Fruit fly (Drosophila melanogaster): ENCODE measurements around the gene pst.

DNA sequence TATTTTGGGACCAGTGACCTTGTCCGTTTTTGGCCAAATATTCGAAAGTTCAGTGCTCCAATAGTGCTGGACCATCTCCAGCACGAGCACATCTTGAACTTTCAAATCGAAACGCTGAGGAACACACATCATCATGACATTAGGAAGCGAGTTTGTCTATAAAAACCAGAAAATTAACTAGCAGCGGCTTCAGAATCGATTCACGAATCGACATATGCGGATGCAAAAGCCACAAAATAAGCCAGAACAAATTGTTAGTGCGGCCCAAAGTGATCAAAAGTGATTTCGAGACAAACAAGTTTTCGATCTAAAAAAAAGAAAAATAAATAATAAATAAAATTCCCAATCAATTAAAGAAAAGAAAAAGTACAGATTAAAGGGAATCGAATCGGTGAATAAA, 30.4 kb upstream of the pst start, which contains the start of gene CG8563:
- TF ChIP-seq CG2202 (tag; optimal IDR thresholded peaks at IDR 0.05) = no peak
- TF ChIP-seq sima (GFP tag; optimal IDR thresholded peaks at IDR 0.05) = no peak
- no peak for TF ChIP-seq danr (GFP tag; IDR thresholded peaks at IDR 0.05)
- no peak for TF ChIP-seq kah (GFP tag; optimal IDR thresholded peaks at IDR 0.05)
- no peak for TF ChIP-seq CG3407 (GFP tag; optimal IDR thresholded peaks at IDR 0.05)
- no peak for TF ChIP-seq Vsx1 (GFP tag; optimal IDR thresholded peaks at IDR 0.05)
- no peak for TF ChIP-seq CG9437 (GFP tag; optimal IDR thresholded peaks at IDR 0.05)
- no peak for TF ChIP-seq E2f1 (GFP tag; IDR thresholded peaks at IDR 0.05)
- no peak for TF ChIP-seq Dll (GFP tag; IDR thresholded peaks at IDR 0.05; ENCODE audit: partially characterized antibody)

Measured in whole organism, embryonic.